Fruit fly (Drosophila melanogaster) S2 (cell line): ENCODE results near the gene Surf1.
A peak's percentile ranks its signal among the peaks of the same experiment; 100 is the strongest.

Source experiments
- CG8478 ChIP-seq: fragments of >200 bp; optimal IDR thresholded peaks from 2 replicates; lab custom pipeline; 2018
- CTCF ChIP-seq, 2 experiments: fragments of >200 bp; optimal IDR thresholded peaks; 2 replicates each; lab custom pipeline; 2018

DNA sequence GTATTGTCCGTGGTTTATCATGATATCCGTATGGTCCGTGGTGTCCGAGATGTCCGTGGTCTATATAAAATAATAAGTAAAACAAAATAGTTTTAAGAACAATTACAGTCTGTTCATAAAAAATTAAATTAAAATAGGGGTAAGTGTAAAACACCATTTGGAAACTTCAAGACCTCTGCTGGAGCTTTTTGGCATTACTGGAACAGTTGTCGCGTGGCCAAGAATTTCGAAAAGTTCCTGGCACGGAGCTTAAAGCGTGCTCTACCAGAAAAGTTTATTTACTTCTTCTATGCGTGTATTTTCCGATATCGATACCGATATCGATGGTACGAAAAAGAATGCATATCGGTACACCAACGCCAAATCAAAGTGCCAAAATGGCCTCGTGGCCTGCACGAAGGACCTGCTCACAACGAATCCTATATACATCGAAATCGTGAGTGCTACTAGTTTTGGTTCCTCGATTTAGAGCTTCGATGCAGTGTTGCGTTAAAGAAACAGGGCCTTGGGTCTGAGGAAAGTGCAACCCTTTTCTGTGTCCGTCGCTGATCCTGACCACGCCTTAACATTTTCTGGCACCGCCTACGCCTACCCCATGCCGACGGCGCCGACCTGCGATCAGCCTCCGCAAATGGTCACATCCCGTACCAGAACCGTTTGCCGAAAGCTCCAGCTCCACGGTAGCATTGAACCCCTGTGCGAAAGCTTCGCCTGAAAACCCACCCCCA lies 15.9 kb upstream of the Surf1 start:
- TF ChIP-seq CG8478 (no peak), CTCF (optimal IDR thresholded peaks at IDR 0.05; lab: Kevin White, UChicago) (peak in 1 of 2 experiments; percentile 31)
